Fruit fly (Drosophila melanogaster) whole organism, embryonic: ENCODE measurements around the gene CG13084.

Experiments
- Aef1 ChIP-seq: fragments of 200-800 bp; sonication (Bioruptor generic); IDR thresholded peaks from 3 replicates; pipeline ENCODE4 v1.3.6; 2022; ENCODE audit warnings: missing biosample characterization, missing genetic modification characterization
- CG10321 ChIP-seq: fragments of 200-800 bp; sonication (Bioruptor generic); IDR thresholded peaks from 2 replicates; pipeline ENCODE4 v1.3.6; 2022; ENCODE audit warnings: missing biosample characterization, missing genetic modification characterization
- CG11247 ChIP-seq: fragments of 200-800 bp; sonication (Bioruptor generic); IDR thresholded peaks from 2 replicates; pipeline ENCODE4 v1.3.6; 2022; ENCODE audit warnings: missing biosample characterization, missing genetic modification characterization
- CG1233 ChIP-seq: fragments of 200-800 bp; sonication (Bioruptor generic); optimal IDR thresholded peaks from 4 replicates; lab custom pipeline; 2018; ENCODE audit warnings: missing biosample characterization, mild to moderate bottlenecking, missing genetic modification characterization
- CG13775 ChIP-seq: fragments of 200-800 bp; sonication (Bioruptor generic); optimal IDR thresholded peaks from 3 replicates; lab custom pipeline; 2017; ENCODE audit warnings: missing biosample characterization, mild to moderate bottlenecking, missing genetic modification characterization
- CG13894 ChIP-seq: fragments of 200-800 bp; sonication (Bioruptor generic); optimal IDR thresholded peaks from 3 replicates; lab custom pipeline; 2018; ENCODE audit warnings: missing biosample characterization, mild to moderate bottlenecking, missing genetic modification characterization, moderate library complexity
- CG16863 ChIP-seq: fragments of 200-800 bp; sonication (Bioruptor generic); optimal IDR thresholded peaks from 3 replicates; lab custom pipeline; 2016; ENCODE audit warnings: missing biosample characterization, missing genetic modification characterization
- CG2712 ChIP-seq: fragments of 200-800 bp; optimal IDR thresholded peaks from 3 replicates; lab custom pipeline; 2019; ENCODE audit warnings: missing biosample characterization, mild to moderate bottlenecking, missing genetic modification characterization, moderate library complexity
- CG2875 ChIP-seq: fragments of 200-800 bp; sonication (Bioruptor generic); optimal IDR thresholded peaks from 2 replicates; lab custom pipeline; 2017; ENCODE audit warnings: missing biosample characterization, mild to moderate bottlenecking, missing genetic modification characterization, missing genetic modification reagents
- CG30020 ChIP-seq: fragments of 200-800 bp; optimal IDR thresholded peaks from 2 replicates; lab custom pipeline; 2019; ENCODE audit warnings: missing biosample characterization, mild to moderate bottlenecking, missing genetic modification characterization, moderate library complexity
- CG4404 ChIP-seq: fragments of 200-800 bp; sonication (Bioruptor generic); IDR thresholded peaks from 2 replicates; pipeline ENCODE4 v1.3.6; 2022; ENCODE audit warnings: missing biosample characterization, missing genetic modification characterization
- CG4730 ChIP-seq: fragments of 200-800 bp; sonication (Bioruptor generic); IDR thresholded peaks from 2 replicates; pipeline ENCODE4 v1.3.6; 2022; ENCODE audit warnings: missing biosample characterization, missing genetic modification characterization
- CG6272 ChIP-seq: fragments of 200-800 bp; sonication (Bioruptor generic); IDR thresholded peaks from 2 replicates; pipeline ENCODE4 v1.3.6; 2022; ENCODE audit warnings: missing biosample characterization, missing genetic modification characterization
- CG6683 ChIP-seq: fragments of 200-800 bp; sonication (Bioruptor generic); optimal IDR thresholded peaks from 2 replicates; lab custom pipeline; 2017; ENCODE audit warnings: missing biosample characterization, mild to moderate bottlenecking, missing genetic modification characterization, missing genetic modification reagents
- CG8924 ChIP-seq: fragments of 200-800 bp; optimal IDR thresholded peaks from 3 replicates; lab custom pipeline; 2019; ENCODE audit warnings: missing biosample characterization, mild to moderate bottlenecking, missing genetic modification characterization, moderate library complexity
- CG9876 ChIP-seq: fragments of 200-800 bp; sonication (Bioruptor generic); optimal IDR thresholded peaks from 2 replicates; lab custom pipeline; 2016; ENCODE audit warnings: missing biosample characterization, missing genetic modification characterization
- CHES-1-like ChIP-seq: fragments of 200-800 bp; sonication (Bioruptor generic); optimal IDR thresholded peaks from 2 replicates; lab custom pipeline; 2016; ENCODE audit warnings: missing biosample characterization, missing genetic modification characterization
- Dbx ChIP-seq: fragments of 200-800 bp; sonication (Bioruptor generic); IDR thresholded peaks from 3 replicates; pipeline ENCODE4 v1.3.6; 2022; ENCODE audit warnings: missing biosample characterization, missing genetic modification characterization
- Dp ChIP-seq: fragments of 200-800 bp; sonication (Bioruptor generic); optimal IDR thresholded peaks from 2 replicates; lab custom pipeline; 2018; ENCODE audit warnings: missing biosample characterization, mild to moderate bottlenecking, missing genetic modification characterization, moderate library complexity
- Drgx ChIP-seq: fragments of 200-800 bp; sonication (Bioruptor generic); IDR thresholded peaks from 2 replicates; pipeline ENCODE4 v1.3.6; 2022; ENCODE audit warnings: missing biosample characterization, missing genetic modification characterization
- ERR ChIP-seq: fragments of 200-800 bp; sonication (Bioruptor generic); optimal IDR thresholded peaks from 2 replicates; lab custom pipeline; 2016; ENCODE audit warnings: missing biosample characterization, missing genetic modification characterization
- Elba2 ChIP-seq: fragments of 200-800 bp; sonication (Bioruptor generic); optimal IDR thresholded peaks from 3 replicates; lab custom pipeline; 2016; ENCODE audit warnings: missing biosample characterization, missing genetic modification characterization
- Ets97D ChIP-seq: fragments of 200-800 bp; sonication (Bioruptor generic); optimal IDR thresholded peaks from 3 replicates; lab custom pipeline; 2016; ENCODE audit warnings: missing biosample characterization, missing genetic modification characterization
- H2.0 ChIP-seq: fragments of 200-800 bp; sonication (Bioruptor generic); IDR thresholded peaks from 2 replicates; pipeline ENCODE4 v1.3.6; 2022; ENCODE audit warnings: missing biosample characterization, missing genetic modification characterization
- HHEX ChIP-seq: fragments of 200-800 bp; sonication (Bioruptor generic); optimal IDR thresholded peaks from 3 replicates; lab custom pipeline; 2017; ENCODE audit warnings: missing biosample characterization, mild to moderate bottlenecking, missing genetic modification characterization, missing genetic modification reagents
- HmgZ ChIP-seq: fragments of 200-800 bp; sonication (Bioruptor generic); optimal IDR thresholded peaks from 2 replicates; lab custom pipeline; 2018; ENCODE audit warnings: missing biosample characterization, mild to moderate bottlenecking, missing genetic modification characterization
- MBD-R2 ChIP-seq: fragments of 200-800 bp; sonication (Bioruptor generic); IDR thresholded peaks from 2 replicates; pipeline ENCODE4 v1.3.6; 2022; ENCODE audit warnings: missing biosample characterization, missing genetic modification characterization
- MTF-1 ChIP-seq: fragments of 200-800 bp; sonication (Bioruptor generic); optimal IDR thresholded peaks from 2 replicates; lab custom pipeline; 2018; ENCODE audit warnings: missing biosample characterization, mild to moderate bottlenecking, missing genetic modification characterization, borderline replicate concordance
- NfI ChIP-seq: fragments of 200-800 bp; sonication (Bioruptor generic); optimal IDR thresholded peaks from 3 replicates; lab custom pipeline; 2018; ENCODE audit warnings: missing biosample characterization, mild to moderate bottlenecking, missing genetic modification characterization, moderate library complexity
- Oli ChIP-seq: fragments of 200-800 bp; sonication (Bioruptor generic); optimal IDR thresholded peaks from 2 replicates; lab custom pipeline; 2018; ENCODE audit warnings: missing biosample characterization, mild to moderate bottlenecking, missing genetic modification characterization, moderate library complexity
- Ravus ChIP-seq: fragments of 200-800 bp; sonication (Bioruptor generic); IDR thresholded peaks from 2 replicates; pipeline ENCODE4 v1.3.6; 2022; ENCODE audit warnings: missing biosample characterization, missing genetic modification characterization
- Taf1 ChIP-seq: fragments of 200-800 bp; sonication (Bioruptor generic); IDR thresholded peaks from 2 replicates; pipeline ENCODE4 v1.3.6; 2022; ENCODE audit warnings: missing biosample characterization, missing genetic modification characterization
- caup ChIP-seq: fragments of 200-800 bp; sonication (Bioruptor generic); optimal IDR thresholded peaks from 3 replicates; lab custom pipeline; 2017; ENCODE audit warnings: missing biosample characterization, mild to moderate bottlenecking, missing genetic modification characterization, moderate library complexity; ENCODE audit not compliant: severe bottlenecking
- dan ChIP-seq: fragments of 200-800 bp; sonication (Bioruptor generic); IDR thresholded peaks from 2 replicates; pipeline ENCODE4 v1.3.6; 2022; ENCODE audit warnings: missing biosample characterization, missing genetic modification characterization
- emc ChIP-seq: fragments of 200-800 bp; sonication (Bioruptor generic); optimal IDR thresholded peaks from 2 replicates; lab custom pipeline; 2016; ENCODE audit warnings: missing biosample characterization, missing genetic modification characterization
- en ChIP-seq: fragments of 200-800 bp; sonication (Bioruptor generic); optimal IDR thresholded peaks from 2 replicates; lab custom pipeline; 2016; ENCODE audit warnings: missing biosample characterization, missing genetic modification characterization
- fd102C ChIP-seq: fragments of 200-800 bp; sonication (Bioruptor generic); optimal IDR thresholded peaks from 2 replicates; lab custom pipeline; 2018; ENCODE audit warnings: missing biosample characterization, mild to moderate bottlenecking, missing genetic modification characterization, moderate library complexity
- fru ChIP-seq: fragments of >200 bp; optimal IDR thresholded peaks from 2 replicates; lab custom pipeline; 2017
- lola ChIP-seq, 3 experiments: fragments of >200 bp in 2 of 3; fragments of 200-800 bp in 1 of 3; sonication (Bioruptor generic) in 1 of 3; optimal IDR thresholded peaks; 2 replicates each; lab custom pipeline; 2017 to 2019; ENCODE audit warnings: missing biosample characterization in 3 of 3, missing genetic modification characterization in 3 of 3, mild to moderate bottlenecking in 1 of 3, moderate library complexity in 1 of 3
- nom ChIP-seq: fragments of 200-800 bp; sonication (Bioruptor generic); optimal IDR thresholded peaks from 2 replicates; lab custom pipeline; 2017; ENCODE audit warnings: missing biosample characterization, missing genetic modification characterization, mild to moderate bottlenecking, moderate library complexity, missing genetic modification reagents
- org-1 ChIP-seq: fragments of 200-800 bp; sonication (Bioruptor generic); optimal IDR thresholded peaks from 2 replicates; lab custom pipeline; 2017; ENCODE audit warnings: missing biosample characterization, missing genetic modification characterization
- prd ChIP-seq, 3 experiments: fragments of >200 bp in 2 of 3; fragments of 200-800 bp in 1 of 3; sonication (Bioruptor generic) in 1 of 3; optimal IDR thresholded peaks in 2 of 3; IDR thresholded peaks in 1 of 3; 2 replicates in 2 of 3; 3 replicates in 1 of 3; pipeline versions ENCODE4 v1.3.6 to Lab custom; 2017 to 2022; ENCODE audit warnings: missing biosample characterization in 1 of 3, missing genetic modification characterization in 1 of 3
- row ChIP-seq: fragments of 200-800 bp; sonication (Bioruptor generic); IDR thresholded peaks from 3 replicates; pipeline ENCODE4 v1.3.6; 2022; ENCODE audit warnings: missing biosample characterization, missing genetic modification characterization
- run ChIP-seq: fragments of 200-800 bp; sonication (Bioruptor generic); optimal IDR thresholded peaks from 3 replicates; lab custom pipeline; 2018; ENCODE audit warnings: missing biosample characterization, mild to moderate bottlenecking, missing genetic modification characterization
- sc ChIP-seq, 3 experiments: fragments of >200 bp in 2 of 3; fragments of 200-800 bp in 1 of 3; sonication (Bioruptor generic) in 1 of 3; optimal IDR thresholded peaks; 2 replicates in 2 of 3; 3 replicates in 1 of 3; lab custom pipeline; 2017; ENCODE audit warnings: mild to moderate bottlenecking in 1 of 3, missing biosample characterization in 1 of 3, missing genetic modification characterization in 1 of 3, missing genetic modification reagents in 1 of 3
- stc ChIP-seq: fragments of 200-800 bp; sonication (Bioruptor generic); IDR thresholded peaks from 2 replicates; pipeline ENCODE4 v1.3.6; 2022; ENCODE audit warnings: missing biosample characterization, missing genetic modification characterization
- tin ChIP-seq: fragments of 200-800 bp; sonication (Bioruptor generic); optimal IDR thresholded peaks from 3 replicates; lab custom pipeline; 2016; ENCODE audit warnings: missing biosample characterization, missing genetic modification characterization
- tio ChIP-seq: fragments of 200-800 bp; sonication (Bioruptor generic); optimal IDR thresholded peaks from 2 replicates; lab custom pipeline; 2017; ENCODE audit warnings: missing biosample characterization, missing genetic modification characterization, inconsistent platforms
- wdn ChIP-seq: fragments of 200-800 bp; sonication (Bioruptor generic); IDR thresholded peaks from 2 replicates; pipeline ENCODE4 v1.3.6; 2022; ENCODE audit warnings: missing biosample characterization, missing genetic modification characterization

CG13084 gene

DNA sequence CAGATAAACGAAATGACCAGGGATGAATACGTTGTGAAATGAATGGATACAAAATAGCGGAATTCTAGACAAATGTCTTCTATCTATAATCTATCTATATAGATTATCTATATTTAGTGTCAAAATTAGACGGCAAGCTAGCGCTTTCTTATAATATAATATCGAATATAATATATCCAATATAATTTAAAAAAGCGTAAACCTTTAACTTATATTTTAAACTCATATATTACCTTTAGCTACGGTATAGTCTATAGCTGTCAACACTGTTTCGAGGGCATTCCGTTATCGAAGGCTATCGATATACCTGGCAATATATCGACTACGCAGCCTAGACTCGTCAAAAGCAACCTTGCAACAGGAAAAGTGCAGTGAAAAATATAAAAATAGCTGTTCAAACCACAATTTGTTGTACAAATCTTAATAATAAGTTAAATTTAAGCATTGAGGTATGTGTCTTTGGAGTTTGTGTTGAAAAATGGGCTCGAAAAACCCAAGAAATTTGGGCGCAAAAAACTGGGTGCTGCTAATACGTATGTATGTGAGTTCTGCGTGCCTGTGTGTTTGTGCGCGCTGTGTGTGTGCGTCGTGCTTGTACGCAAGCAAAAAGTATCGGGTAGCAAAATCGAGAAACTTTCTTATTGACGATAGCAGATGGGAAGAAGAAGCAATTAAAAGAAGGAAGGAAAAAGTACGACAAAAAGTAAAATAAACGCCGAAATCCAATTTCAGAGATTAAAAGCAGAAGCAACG is 8.4 kb downstream of the CG13084 start, which contains the start of the genes swm and Ctu2 (continued):
- TF ChIP-seq NfI (GFP tag; lab: Kevin White, UChicago) (peak; percentile 64), CG16863 (GFP tag; lab: Kevin White, UChicago) (no peak), Ets97D (GFP tag; lab: Kevin White, UChicago) (no peak), sc (optimal IDR thresholded peaks at IDR 0.05; lab: Kevin White, UChicago) (no peak), sc (GFP tag; optimal IDR thresholded peaks at IDR 0.05; lab: Kevin White, UChicago) (no peak), tin (peak; percentile 61), prd (optimal IDR thresholded peaks at IDR 0.05; lab: Kevin White, UChicago) (no peak), prd (GFP tag; IDR thresholded peaks at IDR 0.05; lab: Robert Waterston, UW) (peak; percentile 63; the same call in 2 of the 3 replicates), ERR (GFP tag; lab: Kevin White, UChicago) (no peak), row (GFP tag; lab: Robert Waterston, UW) (peak; percentile 90), Drgx (GFP tag; lab: Robert Waterston, UW) (no peak), wdn (GFP tag; lab: Robert Waterston, UW) (peak; percentile 29; the same call in 1 of the 2 replicates), Elba2 (GFP tag; lab: Kevin White, UChicago) (peak; percentile 90), HHEX (GFP tag; lab: Kevin White, UChicago) (no peak), CG13775 (GFP tag; lab: Kevin White, UChicago) (peak; percentile 55), Aef1 (GFP tag; lab: Robert Waterston, UW) (peak; percentile 51), run (tag; lab: Kevin White, UChicago) (no peak), HmgZ (tag; lab: Kevin White, UChicago) (peak; percentile 22), CG6683 (GFP tag; lab: Kevin White, UChicago) (peak; percentile 12), Dbx (GFP tag; lab: Robert Waterston, UW) (peak; percentile 62), CG6272 (GFP tag; lab: Robert Waterston, UW) (no peak), CG8924 (tag; lab: Kevin White, UChicago) (peak; percentile 82), MBD-R2 (no peak; the same call in 1 of the 2 replicates), dan (GFP tag; lab: Robert Waterston, UW) (no peak), stc (GFP tag; lab: Robert Waterston, UW) (no peak), CG1233 (GFP tag; lab: Kevin White, UChicago) (peak; percentile 41), nom (GFP tag; lab: Kevin White, UChicago) (no peak), Ravus (GFP tag; lab: Robert Waterston, UW) (no peak), emc (no peak), CG4404 (GFP tag; lab: Robert Waterston, UW) (peak; percentile 56), Dp (peak; percentile 6), Oli (tag; lab: Kevin White, UChicago) (no peak), CG2875 (GFP tag; lab: Kevin White, UChicago) (no peak), CG11247 (GFP tag; lab: Robert Waterston, UW) (no peak), CG2712 (tag; lab: Kevin White, UChicago) (peak; percentile 81), Taf1 (GFP tag; lab: Robert Waterston, UW) (no peak; the same call in 1 of the 2 replicates), en (GFP tag; lab: Kevin White, UChicago) (no peak), MTF-1 (GFP tag; lab: Kevin White, UChicago) (no peak), lola (GFP tag; optimal IDR thresholded peaks at IDR 0.05; lab: Kevin White, UChicago) (peak in 1 of 3 experiments; percentile 73), fd102C (GFP tag; lab: Kevin White, UChicago) (no peak), CG13894 (no peak), tio (GFP tag; lab: Kevin White, UChicago) (no peak), fru (lab: Kevin White, UChicago) (no peak), caup (GFP tag; lab: Kevin White, UChicago) (no peak), CG30020 (tag; lab: Kevin White, UChicago) (peak; percentile 83), H2.0 (0 out of 2 replicates have a peak, but pooled peaks have one; percentile 27), CHES-1-like (GFP tag; lab: Kevin White, UChicago) (no peak), CG10321 (GFP tag; lab: Robert Waterston, UW) (no peak), org-1 (GFP tag; lab: Kevin White, UChicago) (no peak), CG4730 (no peak), CG9876 (no peak)
